Fruit fly (Drosophila melanogaster) whole organism, embryonic: Measurements from ENCODE around the gene SPH93.

Source experiments
- Ada2b ChIP-seq: fragments of 200-800 bp; sonication (Bioruptor generic); IDR thresholded peaks from 2 replicates; pipeline ENCODE4 v1.3.6; 2022; ENCODE audit warnings: missing biosample characterization, missing genetic modification characterization
- Adf1 ChIP-seq: fragments of 200-800 bp; sonication (Bioruptor generic); IDR thresholded peaks from 2 replicates; pipeline ENCODE4 v1.3.6; 2022; ENCODE audit warnings: missing biosample characterization, missing genetic modification characterization
- Atf6 ChIP-seq: fragments of 200-800 bp; sonication (Bioruptor generic); IDR thresholded peaks from 2 replicates; pipeline ENCODE4 v1.3.6; 2022; ENCODE audit warnings: missing biosample characterization, missing genetic modification characterization
- B-H2 ChIP-seq: fragments of 200-800 bp; sonication (Bioruptor generic); optimal IDR thresholded peaks from 2 replicates; lab custom pipeline; 2018; ENCODE audit warnings: missing biosample characterization, mild to moderate bottlenecking, missing genetic modification characterization
- BEAF-32 ChIP-seq: fragments of 200-800 bp; sonication (Bioruptor generic); optimal IDR thresholded peaks from 3 replicates; lab custom pipeline; 2017; ENCODE audit warnings: missing biosample characterization, missing genetic modification characterization, mild to moderate bottlenecking, moderate library complexity, missing genetic modification reagents
- CG1024 ChIP-seq: fragments of 200-800 bp; sonication (Bioruptor generic); IDR thresholded peaks from 2 replicates; pipeline ENCODE4 v1.3.6; 2022; ENCODE audit warnings: missing biosample characterization, missing genetic modification characterization
- CG11456 ChIP-seq: fragments of 200-800 bp; sonication (Bioruptor generic); IDR thresholded peaks from 3 replicates; pipeline ENCODE4 v1.3.6; 2022; ENCODE audit warnings: missing biosample characterization, missing genetic modification characterization
- CG11696 ChIP-seq: fragments of 200-800 bp; sonication (Bioruptor generic); IDR thresholded peaks from 2 replicates; pipeline ENCODE4 v1.3.6; 2022; ENCODE audit warnings: missing biosample characterization, missing genetic modification characterization
- CG12104 ChIP-seq: fragments of 200-800 bp; sonication (Bioruptor generic); optimal IDR thresholded peaks from 3 replicates; lab custom pipeline; 2016; ENCODE audit warnings: missing biosample characterization, missing genetic modification characterization
- CG12299 ChIP-seq: fragments of 200-800 bp; sonication (Bioruptor generic); optimal IDR thresholded peaks from 2 replicates; lab custom pipeline; 2018; ENCODE audit warnings: missing biosample characterization, mild to moderate bottlenecking, missing genetic modification characterization
- CG12659 ChIP-seq: fragments of 200-800 bp; sonication (Bioruptor generic); optimal IDR thresholded peaks from 3 replicates; lab custom pipeline; 2017; ENCODE audit warnings: mild to moderate bottlenecking, missing biosample characterization, missing genetic modification reagents, missing genetic modification characterization
- CG13296 ChIP-seq: fragments of 200-800 bp; sonication (Bioruptor generic); optimal IDR thresholded peaks from 3 replicates; lab custom pipeline; 2018; ENCODE audit warnings: missing biosample characterization, mild to moderate bottlenecking, missing genetic modification characterization
- CG1647 ChIP-seq: fragments of 200-800 bp; sonication (Bioruptor generic); optimal IDR thresholded peaks from 3 replicates; lab custom pipeline; 2016; ENCODE audit warnings: missing biosample characterization, missing genetic modification characterization
- CG18599 ChIP-seq: fragments of 200-800 bp; sonication (Bioruptor generic); optimal IDR thresholded peaks from 3 replicates; lab custom pipeline; 2017; ENCODE audit warnings: missing biosample characterization, missing genetic modification characterization, mild to moderate bottlenecking, moderate library complexity, missing genetic modification reagents
- CG2129 ChIP-seq: fragments of 200-800 bp; sonication (Bioruptor generic); IDR thresholded peaks from 2 replicates; pipeline ENCODE4 v1.3.6; 2022; ENCODE audit warnings: missing biosample characterization, missing genetic modification characterization; ENCODE audit not compliant: partially characterized antibody
- CG2875 ChIP-seq: fragments of 200-800 bp; sonication (Bioruptor generic); optimal IDR thresholded peaks from 2 replicates; lab custom pipeline; 2017; ENCODE audit warnings: missing biosample characterization, mild to moderate bottlenecking, missing genetic modification characterization, missing genetic modification reagents
- CG34376 ChIP-seq: fragments of 200-800 bp; sonication (Bioruptor generic); optimal IDR thresholded peaks from 2 replicates; lab custom pipeline; 2018; ENCODE audit warnings: missing biosample characterization, mild to moderate bottlenecking, missing genetic modification characterization
- CG42726 ChIP-seq: fragments of 200-800 bp; sonication (Bioruptor generic); IDR thresholded peaks from 2 replicates; pipeline ENCODE4 v1.3.6; 2022; ENCODE audit warnings: missing biosample characterization, missing genetic modification characterization; ENCODE audit not compliant: partially characterized antibody
- CG4820 ChIP-seq: fragments of 200-800 bp; sonication (Bioruptor generic); optimal IDR thresholded peaks from 3 replicates; lab custom pipeline; 2016; ENCODE audit warnings: missing biosample characterization, missing genetic modification characterization
- CG6654 ChIP-seq: fragments of 200-800 bp; sonication (Bioruptor generic); optimal IDR thresholded peaks from 2 replicates; lab custom pipeline; 2017; ENCODE audit warnings: missing biosample characterization, mild to moderate bottlenecking, missing genetic modification characterization
- CG7963 ChIP-seq: fragments of 200-800 bp; sonication (Bioruptor generic); IDR thresholded peaks from 3 replicates; pipeline ENCODE4 v1.3.6; 2022; ENCODE audit warnings: missing biosample characterization, missing genetic modification characterization; ENCODE audit not compliant: partially characterized antibody
- CG9215 ChIP-seq: fragments of 200-800 bp; sonication (Bioruptor generic); IDR thresholded peaks from 2 replicates; pipeline ENCODE4 v1.3.6; 2022; ENCODE audit warnings: missing biosample characterization, missing genetic modification characterization
- CG9797 ChIP-seq: fragments of 200-800 bp; sonication (Bioruptor generic); optimal IDR thresholded peaks from 3 replicates; lab custom pipeline; 2018; ENCODE audit warnings: missing biosample characterization, mild to moderate bottlenecking, missing genetic modification characterization
- D19B ChIP-seq: fragments of 200-800 bp; sonication (Bioruptor generic); optimal IDR thresholded peaks from 2 replicates; lab custom pipeline; 2017; ENCODE audit warnings: missing biosample characterization, mild to moderate bottlenecking, missing genetic modification characterization
- Dip2 ChIP-seq: fragments of 200-800 bp; sonication (Bioruptor generic); IDR thresholded peaks from 2 replicates; pipeline ENCODE4 v1.3.6; 2022; ENCODE audit warnings: missing biosample characterization, missing genetic modification characterization
- Drgx ChIP-seq: fragments of 200-800 bp; sonication (Bioruptor generic); IDR thresholded peaks from 2 replicates; pipeline ENCODE4 v1.3.6; 2022; ENCODE audit warnings: missing biosample characterization, missing genetic modification characterization
- Eip74EF ChIP-seq, 2 experiments: fragments of 200-800 bp in 1 of 2; fragments of >200 bp in 1 of 2; sonication (Bioruptor generic) in 1 of 2; optimal IDR thresholded peaks; 2 replicates each; lab custom pipeline; 2017 to 2019; ENCODE audit warnings: missing biosample characterization in 2 of 2, missing genetic modification characterization in 2 of 2, mild to moderate bottlenecking in 1 of 2, moderate library complexity in 1 of 2
- Fer2 ChIP-seq: fragments of 200-800 bp; sonication (Bioruptor generic); optimal IDR thresholded peaks from 2 replicates; lab custom pipeline; 2018; ENCODE audit warnings: missing biosample characterization, mild to moderate bottlenecking, missing genetic modification characterization, moderate library complexity
- Gug ChIP-seq: fragments of 200-800 bp; sonication (Bioruptor generic); IDR thresholded peaks from 4 replicates; pipeline ENCODE4 v1.3.6; 2022; ENCODE audit warnings: missing biosample characterization, missing genetic modification characterization
- Hr78 ChIP-seq, 2 experiments: fragments of 200-800 bp in 1 of 2; fragments of >200 bp in 1 of 2; sonication (Bioruptor generic) in 1 of 2; optimal IDR thresholded peaks; 2 replicates each; lab custom pipeline; 2017 to 2019; ENCODE audit warnings: missing biosample characterization in 2 of 2, missing genetic modification characterization in 2 of 2, mild to moderate bottlenecking in 1 of 2, moderate library complexity in 1 of 2
- Ravus ChIP-seq: fragments of 200-800 bp; sonication (Bioruptor generic); IDR thresholded peaks from 2 replicates; pipeline ENCODE4 v1.3.6; 2022; ENCODE audit warnings: missing biosample characterization, missing genetic modification characterization
- Sox102F ChIP-seq: fragments of 200-800 bp; sonication (Bioruptor generic); optimal IDR thresholded peaks from 2 replicates; lab custom pipeline; 2018; ENCODE audit warnings: missing biosample characterization, mild to moderate bottlenecking, missing genetic modification characterization, moderate library complexity
- Trl ChIP-seq, 3 experiments: fragments of >200 bp in 2 of 3; fragments of 200-800 bp in 1 of 3; sonication (Bioruptor generic) in 1 of 3; optimal IDR thresholded peaks; 2 replicates in 1 of 3; 3 replicates in 2 of 3; lab custom pipeline; 2016 to 2017; ENCODE audit warnings: missing biosample characterization in 1 of 3, missing genetic modification characterization in 1 of 3
- crol ChIP-seq: fragments of 200-800 bp; sonication (Bioruptor generic); IDR thresholded peaks from 2 replicates; pipeline ENCODE4 v1.3.6; 2022; ENCODE audit warnings: missing biosample characterization, missing genetic modification characterization
- danr ChIP-seq: fragments of 200-800 bp; sonication (Bioruptor generic); IDR thresholded peaks from 2 replicates; pipeline ENCODE4 v1.3.6; 2022; ENCODE audit warnings: missing biosample characterization, missing genetic modification characterization
- dpn ChIP-seq, 2 experiments: fragments of 200-800 bp; sonication (Bioruptor generic); optimal IDR thresholded peaks; 3 replicates each; lab custom pipeline; 2016; ENCODE audit warnings: missing biosample characterization in 2 of 2, missing genetic modification characterization in 2 of 2
- h ChIP-seq: fragments of >200 bp; optimal IDR thresholded peaks from 2 replicates; lab custom pipeline; 2017
- insv ChIP-seq, 2 experiments: fragments of 200-800 bp; sonication (Bioruptor generic); optimal IDR thresholded peaks; 3 replicates each; lab custom pipeline; 2016 to 2018; ENCODE audit warnings: missing biosample characterization in 2 of 2, missing genetic modification characterization in 2 of 2
- lbe ChIP-seq: fragments of 200-800 bp; sonication (Bioruptor generic); optimal IDR thresholded peaks from 2 replicates; lab custom pipeline; 2016; ENCODE audit warnings: missing biosample characterization, mild to moderate bottlenecking, missing genetic modification characterization
- mirr ChIP-seq: fragments of 200-800 bp; sonication (Bioruptor generic); optimal IDR thresholded peaks from 3 replicates; lab custom pipeline; 2018; ENCODE audit warnings: missing biosample characterization, mild to moderate bottlenecking, missing genetic modification characterization
- mld ChIP-seq: fragments of 200-800 bp; sonication (Bioruptor generic); IDR thresholded peaks from 3 replicates; pipeline ENCODE4 v1.3.6; 2022; ENCODE audit warnings: missing biosample characterization, missing genetic modification characterization; ENCODE audit not compliant: partially characterized antibody
- odd ChIP-seq: fragments of 200-800 bp; sonication (Bioruptor generic); optimal IDR thresholded peaks from 2 replicates; lab custom pipeline; 2017; ENCODE audit warnings: missing biosample characterization, mild to moderate bottlenecking, missing genetic modification characterization
- psq ChIP-seq: fragments of 200-800 bp; sonication (Bioruptor generic); optimal IDR thresholded peaks from 2 replicates; lab custom pipeline; 2017; ENCODE audit warnings: missing biosample characterization, missing genetic modification characterization
- rib ChIP-seq: fragments of 200-800 bp; sonication (Bioruptor generic); IDR thresholded peaks from 2 replicates; pipeline ENCODE4 v1.3.6; 2022; ENCODE audit warnings: missing biosample characterization, missing genetic modification characterization
- sd ChIP-seq: fragments of 200-800 bp; sonication (Bioruptor generic); optimal IDR thresholded peaks from 3 replicates; lab custom pipeline; 2018; ENCODE audit warnings: missing biosample characterization, mild to moderate bottlenecking, missing genetic modification characterization, moderate library complexity
- sisA ChIP-seq: fragments of 200-800 bp; sonication (Bioruptor generic); IDR thresholded peaks from 2 replicates; pipeline ENCODE4 v1.3.6; 2022; ENCODE audit warnings: missing biosample characterization, missing genetic modification characterization
- slou ChIP-seq: fragments of 200-800 bp; sonication (Bioruptor generic); optimal IDR thresholded peaks from 3 replicates; lab custom pipeline; 2016; ENCODE audit warnings: missing biosample characterization, missing genetic modification characterization
- sna ChIP-seq: fragments of 200-800 bp; sonication (Bioruptor generic); IDR thresholded peaks from 2 replicates; pipeline ENCODE4 v1.3.6; 2022; ENCODE audit warnings: missing biosample characterization, missing genetic modification characterization; ENCODE audit not compliant: partially characterized antibody
- sr ChIP-seq: fragments of 200-800 bp; sonication (Bioruptor generic); IDR thresholded peaks from 3 replicates; pipeline ENCODE4 v1.3.6; 2022; ENCODE audit warnings: missing biosample characterization, missing genetic modification characterization

The SPH93 gene

DNA sequence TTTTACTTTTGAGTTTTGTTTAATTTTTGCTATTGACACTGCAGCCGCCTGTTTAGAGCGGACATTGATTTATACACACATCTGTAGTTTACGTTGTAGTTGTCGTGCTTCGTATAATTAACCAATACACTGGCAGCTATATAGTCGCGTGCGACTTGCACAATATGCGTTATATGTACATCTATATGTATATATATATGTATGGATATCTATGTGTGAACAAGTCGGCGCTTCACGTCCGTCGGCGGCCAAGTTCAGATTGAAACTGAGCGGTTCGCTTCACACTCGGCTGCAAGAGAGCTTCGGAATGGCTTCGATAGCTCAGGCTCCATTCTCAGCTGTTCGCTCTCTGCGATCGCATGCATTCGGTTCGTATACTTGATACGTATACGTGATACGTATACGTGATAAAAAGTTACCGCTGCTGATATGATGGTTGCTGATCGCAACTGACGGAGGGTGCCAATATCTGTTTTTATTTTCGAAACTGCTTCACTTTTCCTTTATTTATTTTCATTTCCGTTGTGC is 27.7 kb downstream of the SPH93 start (continued):
- TF ChIP-seq CG7963 (GFP tag; lab: Robert Waterston, UW) (no peak), sd (tag; lab: Kevin White, UChicago) (peak; percentile 10), CG42726 (GFP tag; lab: Robert Waterston, UW) (no peak), CG11456 (no peak), Eip74EF (GFP tag; optimal IDR thresholded peaks at IDR 0.05; lab: Kevin White, UChicago) (peak in 1 of 2 experiments; percentile 41), psq (no peak), danr (no peak), Adf1 (GFP tag; lab: Robert Waterston, UW) (peak; percentile 33; the same call in 1 of the 2 replicates), insv (GFP tag; optimal IDR thresholded peaks at IDR 0.05; lab: Kevin White, UChicago) (no peak), CG4820 (GFP tag; lab: Kevin White, UChicago) (no peak), Gug (GFP tag; lab: Robert Waterston, UW) (no peak), h (lab: Kevin White, UChicago) (no peak), Dip2 (GFP tag; lab: Robert Waterston, UW) (no peak), sr (GFP tag; lab: Robert Waterston, UW) (no peak), Atf6 (GFP tag; lab: Robert Waterston, UW) (0 out of 2 replicates have a peak, but pooled peaks have one; percentile 20), lbe (GFP tag; lab: Kevin White, UChicago) (peak; percentile 42), slou (no peak), sna (GFP tag; lab: Robert Waterston, UW) (peak; percentile 48; the same call in 1 of the 2 replicates), Drgx (peak; percentile 49; the same call in 1 of the 2 replicates), Hr78 (GFP tag; optimal IDR thresholded peaks at IDR 0.05; lab: Kevin White, UChicago) (peak in 1 of 2 experiments; percentile 24), CG12659 (peak; percentile 28), CG6654 (GFP tag; lab: Kevin White, UChicago) (no peak), mld (0 out of 3 replicates have a peak, but pooled peaks have one; percentile 26), CG34376 (GFP tag; lab: Kevin White, UChicago) (no peak), Ravus (GFP tag; lab: Robert Waterston, UW) (no peak), CG12104 (GFP tag; lab: Kevin White, UChicago) (no peak), CG18599 (GFP tag; lab: Kevin White, UChicago) (no peak), Fer2 (no peak), crol (no peak), Trl (optimal IDR thresholded peaks at IDR 0.05; lab: Kevin White, UChicago) (peak; percentile 52 to 66), Trl (GFP tag; optimal IDR thresholded peaks at IDR 0.05; lab: Kevin White, UChicago) (no peak), CG2129 (no peak), BEAF-32 (GFP tag; lab: Kevin White, UChicago) (no peak), CG9797 (GFP tag; lab: Kevin White, UChicago) (no peak), D19B (GFP tag; lab: Kevin White, UChicago) (no peak), CG13296 (GFP tag; lab: Kevin White, UChicago) (peak; percentile 45), B-H2 (no peak), sisA (no peak), CG1647 (no peak), CG1024 (0 out of 2 replicates have a peak, but pooled peaks have one; percentile 35), dpn (GFP tag; optimal IDR thresholded peaks at IDR 0.05; lab: Kevin White, UChicago) (no peak), mirr (GFP tag; lab: Kevin White, UChicago) (peak; percentile 18), CG2875 (GFP tag; lab: Kevin White, UChicago) (peak; percentile 32), CG12299 (tag; lab: Kevin White, UChicago) (no peak), CG11696 (GFP tag; lab: Robert Waterston, UW) (no peak), odd (GFP tag; lab: Kevin White, UChicago) (peak; percentile 4), rib (GFP tag; lab: Robert Waterston, UW) (no peak), Ada2b (0 out of 2 replicates have a peak, but pooled peaks have one; percentile 10), CG9215 (GFP tag; lab: Robert Waterston, UW) (no peak), Sox102F (GFP tag; lab: Kevin White, UChicago) (peak; percentile 6)
